Fruit fly (Drosophila melanogaster): ENCODE results near the gene CG13625.

CG13625 gene

dm6 chr3R:24543033-24543675, 41.8 kb downstream of the CG13625 start (continued):
- TF ChIP-seq CG1529 (GFP tag; optimal IDR thresholded peaks at IDR 0.05), result peak; percentile 83
- TF ChIP-seq CG11085 (GFP tag; IDR thresholded peaks at IDR 0.05), result peak; percentile 93
- no peak for TF ChIP-seq prd (optimal IDR thresholded peaks at IDR 0.05)
- peak; percentile 96 for TF ChIP-seq prd (GFP tag; IDR thresholded peaks at IDR 0.05)
- TF ChIP-seq Atf3 (GFP tag; optimal IDR thresholded peaks at IDR 0.05), result peak; percentile 77
- TF ChIP-seq CG31441 (GFP tag; IDR thresholded peaks at IDR 0.05), result no peak; the same call in 1 of the 2 replicates
- no peak for TF ChIP-seq bbx (GFP tag; IDR thresholded peaks at IDR 0.05; ENCODE audit: partially characterized antibody)
- TF ChIP-seq CG11093 (GFP tag; IDR thresholded peaks at IDR 0.05), result peak; percentile 86
- no peak for TF ChIP-seq CG4854 (GFP tag; optimal IDR thresholded peaks at IDR 0.05)
- TF ChIP-seq tna (GFP tag; IDR thresholded peaks at IDR 0.05; ENCODE audit: partially characterized antibody), result no peak
- TF ChIP-seq CG11456 (GFP tag; IDR thresholded peaks at IDR 0.05), result peak; percentile 98
- TF ChIP-seq CG34422 (GFP tag; IDR thresholded peaks at IDR 0.05), result peak; percentile 97
- TF ChIP-seq chif (GFP tag; optimal IDR thresholded peaks at IDR 0.05), result peak; percentile 82 to 88
- TF ChIP-seq CG9609 (GFP tag; optimal IDR thresholded peaks at IDR 0.05), result peak; percentile 79
- peak; percentile 71 for TF ChIP-seq CG4424 (GFP tag; optimal IDR thresholded peaks at IDR 0.05)
- TF ChIP-seq maf-S (GFP tag; optimal IDR thresholded peaks at IDR 0.05), result peak; percentile 71
- TF ChIP-seq Asciz (GFP tag; optimal IDR thresholded peaks at IDR 0.05), result peak; percentile 91
- no peak for TF ChIP-seq vnd (GFP tag; IDR thresholded peaks at IDR 0.05; ENCODE audit: partially characterized antibody)
- peak; percentile 77 for TF ChIP-seq BtbVII (GFP tag; optimal IDR thresholded peaks at IDR 0.05)
- peak; percentile 83 for TF ChIP-seq ham (GFP tag; IDR thresholded peaks at IDR 0.05)
- peak; percentile 34 for TF ChIP-seq CG9876 (GFP tag; optimal IDR thresholded peaks at IDR 0.05)
- peak; percentile 86 for TF ChIP-seq HHEX (GFP tag; optimal IDR thresholded peaks at IDR 0.05)
- peak; percentile 79 for TF ChIP-seq CG10462 (GFP tag; optimal IDR thresholded peaks at IDR 0.05)
- TF ChIP-seq ind (GFP tag; optimal IDR thresholded peaks at IDR 0.05), result peak; percentile 86
- TF ChIP-seq danr (GFP tag; IDR thresholded peaks at IDR 0.05), result peak; percentile 85
- TF ChIP-seq Trl (optimal IDR thresholded peaks at IDR 0.05), result no peak
- peak; percentile 79 for TF ChIP-seq Trl (GFP tag; optimal IDR thresholded peaks at IDR 0.05)
- peak; percentile 93 for TF ChIP-seq CG6689 (GFP tag; IDR thresholded peaks at IDR 0.05)
- TF ChIP-seq Jarid2 (GFP tag; optimal IDR thresholded peaks at IDR 0.05), result no peak
- TF ChIP-seq CG31224 (GFP tag; IDR thresholded peaks at IDR 0.05), result peak; percentile 89
- no peak for TF ChIP-seq CG14860 (GFP tag; IDR thresholded peaks at IDR 0.05; ENCODE audit: partially characterized antibody)
- no peak for TF ChIP-seq CG15479 (GFP tag; optimal IDR thresholded peaks at IDR 0.05)
- peak; percentile 97 for TF ChIP-seq sob (GFP tag; IDR thresholded peaks at IDR 0.05)
- TF ChIP-seq fd64A (GFP tag; optimal IDR thresholded peaks at IDR 0.05), result peak; percentile 82
- peak; percentile 89 for TF ChIP-seq CG13123 (GFP tag; optimal IDR thresholded peaks at IDR 0.05)
- TF ChIP-seq CG11504 (tag; optimal IDR thresholded peaks at IDR 0.05), result peak; percentile 96
- TF ChIP-seq chn (GFP tag; optimal IDR thresholded peaks at IDR 0.05), result peak; percentile 83
- peak; percentile 73 for TF ChIP-seq Poxn (GFP tag; IDR thresholded peaks at IDR 0.05)
- TF ChIP-seq tup (GFP tag; optimal IDR thresholded peaks at IDR 0.05), result peak; percentile 85
- peak; percentile 78 for TF ChIP-seq Bdp1 (GFP tag; optimal IDR thresholded peaks at IDR 0.05)
- TF ChIP-seq amos (GFP tag; IDR thresholded peaks at IDR 0.05; ENCODE audit: partially characterized antibody), result no peak
- peak; percentile 88 for TF ChIP-seq vfl (GFP tag; optimal IDR thresholded peaks at IDR 0.05)
- TF ChIP-seq Opbp (GFP tag; IDR thresholded peaks at IDR 0.05; ENCODE audit: partially characterized antibody), result no peak
- TF ChIP-seq CG18619 (GFP tag; optimal IDR thresholded peaks at IDR 0.05), result peak; percentile 91
- peak; percentile 3 for TF ChIP-seq zf30C (GFP tag; optimal IDR thresholded peaks at IDR 0.05)
- peak; percentile 75 for TF ChIP-seq CG4820 (GFP tag; optimal IDR thresholded peaks at IDR 0.05)
- no peak for TF ChIP-seq sc (optimal IDR thresholded peaks at IDR 0.05)
- peak; percentile 59 for TF ChIP-seq sc (GFP tag; optimal IDR thresholded peaks at IDR 0.05)
- peak; percentile 93 for TF ChIP-seq bab2 (GFP tag; optimal IDR thresholded peaks at IDR 0.05)
- peak; percentile 93 for TF ChIP-seq esg (GFP tag; conservative IDR thresholded peaks at IDR 0.05)
- peak; percentile 72 for TF ChIP-seq gt (GFP tag; IDR thresholded peaks at IDR 0.05)

All from whole organism, embryonic.